Worm (Caenorhabditis elegans) whole organism, late embryonic: ENCODE data around the gene Y37H2C.4.
"Not testable (repeated sequence)": the region's sequence is repeated elsewhere in the genome, so short reads cannot be mapped to it uniquely, and the experiment has no call there.

Experiments used
- C38D4.7 ChIP-seq: fragments of 200-800 bp; sonication (Bioruptor generic); optimal IDR thresholded peaks from 2 replicates; lab custom pipeline; 2018; ENCODE audit warnings: mild to moderate bottlenecking, missing genetic modification characterization, moderate library complexity, missing compliant biosample characterization
- F13H6.1 ChIP-seq: sonication (generic microtip); optimal IDR thresholded peaks from 2 replicates; lab custom pipeline; 2016; ENCODE audit warnings: missing genetic modification characterization, missing compliant biosample characterization
- K02D7.2 ChIP-seq: sonication (generic microtip); optimal IDR thresholded peaks from 2 replicates; lab custom pipeline; 2017; ENCODE audit warnings: mild to moderate bottlenecking, missing genetic modification characterization, missing compliant biosample characterization
- K09A11.1 ChIP-seq: sonication (generic microtip); optimal IDR thresholded peaks from 2 replicates; lab custom pipeline; 2017; ENCODE audit warnings: antibody characterized with exemption, mild to moderate bottlenecking, missing genetic modification characterization, missing compliant biosample characterization; ENCODE audit not compliant: insufficient read depth
- T23F11.4 ChIP-seq: fragments of 200-800 bp; sonication (Bioruptor generic); optimal IDR thresholded peaks from 2 replicates; lab custom pipeline; 2018; ENCODE audit warnings: mild to moderate bottlenecking, missing genetic modification characterization, missing compliant biosample characterization
- Y22D7AL.16 ChIP-seq: sonication (generic microtip); optimal IDR thresholded peaks from 2 replicates; lab custom pipeline; 2016; ENCODE audit warnings: missing genetic modification characterization, missing compliant biosample characterization
- ceh-18 ChIP-seq: sonication (generic microtip); optimal IDR thresholded peaks from 2 replicates; lab custom pipeline; 2016; ENCODE audit warnings: missing genetic modification characterization, missing compliant biosample characterization
- ceh-19 ChIP-seq: fragments of 200-800 bp; sonication (Bioruptor generic); optimal IDR thresholded peaks from 2 replicates; lab custom pipeline; 2018; ENCODE audit warnings: mild to moderate bottlenecking, missing genetic modification characterization, missing compliant biosample characterization
- ceh-34 ChIP-seq: sonication (generic microtip); optimal IDR thresholded peaks from 2 replicates; lab custom pipeline; 2016; ENCODE audit warnings: mild to moderate bottlenecking, missing genetic modification characterization, missing compliant biosample characterization
- che-1 ChIP-seq: sonication (generic microtip); optimal IDR thresholded peaks from 2 replicates; lab custom pipeline; 2016; ENCODE audit warnings: mild to moderate bottlenecking, missing genetic modification characterization, missing compliant biosample characterization
- dmd-4 ChIP-seq: sonication (generic microtip); optimal IDR thresholded peaks from 2 replicates; lab custom pipeline; 2016; ENCODE audit warnings: borderline replicate concordance, missing genetic modification characterization, missing compliant biosample characterization
- elt-2 ChIP-seq: sonication (generic microtip); optimal IDR thresholded peaks from 2 replicates; lab custom pipeline; 2016; ENCODE audit warnings: missing genetic modification reagents, missing genetic modification characterization, missing compliant biosample characterization
- fkh-6 ChIP-seq: sonication (generic microtip); optimal IDR thresholded peaks from 2 replicates; lab custom pipeline; 2016; ENCODE audit warnings: missing genetic modification characterization, missing compliant biosample characterization
- hlh-30 ChIP-seq: sonication (generic microtip); optimal IDR thresholded peaks from 2 replicates; lab custom pipeline; 2017; ENCODE audit warnings: antibody characterized with exemption, missing genetic modification characterization, missing compliant biosample characterization; ENCODE audit not compliant: insufficient read depth
- lim-6 ChIP-seq: sonication (generic microtip); optimal IDR thresholded peaks from 2 replicates; lab custom pipeline; 2016; ENCODE audit warnings: missing genetic modification characterization, missing compliant biosample characterization
- lin-11 ChIP-seq: fragments of 200-800 bp; sonication (Bioruptor generic); optimal IDR thresholded peaks from 2 replicates; lab custom pipeline; 2018; ENCODE audit warnings: mild to moderate bottlenecking, missing genetic modification characterization, missing compliant biosample characterization
- mec-3 ChIP-seq: sonication (generic microtip); optimal IDR thresholded peaks from 2 replicates; lab custom pipeline; 2016; ENCODE audit warnings: borderline replicate concordance, missing genetic modification characterization, missing compliant biosample characterization
- nhr-232 ChIP-seq: sonication (generic microtip); optimal IDR thresholded peaks from 2 replicates; lab custom pipeline; 2016; ENCODE audit warnings: missing genetic modification characterization, missing compliant biosample characterization
- pag-3 ChIP-seq: sonication (generic microtip); optimal IDR thresholded peaks from 2 replicates; lab custom pipeline; 2016; ENCODE audit warnings: missing compliant biosample characterization, missing genetic modification characterization, borderline replicate concordance
- pqm-1 ChIP-seq: sonication (generic microtip); optimal IDR thresholded peaks from 2 replicates; lab custom pipeline; 2016; ENCODE audit warnings: missing genetic modification characterization, missing compliant biosample characterization
- rnt-1 ChIP-seq: sonication (generic microtip); optimal IDR thresholded peaks from 2 replicates; lab custom pipeline; 2016; ENCODE audit warnings: missing genetic modification characterization, missing compliant biosample characterization
- sdc-2 ChIP-seq: sonication (generic microtip); optimal IDR thresholded peaks from 2 replicates; lab custom pipeline; 2016; ENCODE audit warnings: missing genotype, missing genetic modification characterization, missing compliant biosample characterization
- sox-2 ChIP-seq: fragments of 200-800 bp; sonication (Bioruptor generic); IDR thresholded peaks from 2 replicates; pipeline ENCODE4 v1.3.6; 2022; ENCODE audit warnings: missing genetic modification reagents, missing genetic modification characterization, missing compliant biosample characterization
- sox-4 ChIP-seq: sonication (generic microtip); optimal IDR thresholded peaks from 2 replicates; lab custom pipeline; 2017; ENCODE audit warnings: mild to moderate bottlenecking, missing genetic modification characterization, inconsistent platforms, missing compliant biosample characterization
- tbx-2 ChIP-seq: sonication (generic microtip); optimal IDR thresholded peaks from 2 replicates; lab custom pipeline; 2016; ENCODE audit warnings: missing genetic modification characterization, missing compliant biosample characterization
- ttx-3 ChIP-seq: sonication (generic microtip); optimal IDR thresholded peaks from 2 replicates; lab custom pipeline; 2016; ENCODE audit warnings: missing genetic modification reagents, missing genetic modification characterization, missing compliant biosample characterization
- zip-5 ChIP-seq: sonication (generic microtip); optimal IDR thresholded peaks from 2 replicates; lab custom pipeline; 2016; ENCODE audit warnings: missing genetic modification characterization, missing compliant biosample characterization

Y37H2C.4 gene

ce11 chrV:18299313-18299712 lies 28.8 kb downstream of the Y37H2C.4 start:
- TF ChIP-seq F13H6.1 (tag; lab: Kevin White, UChicago) (no peak), lim-6 (tag; lab: Kevin White, UChicago) (no peak), lin-11 (tag; lab: Kevin White, UChicago) (no peak), hlh-30 (tag; lab: Kevin White, UChicago) (no peak), K09A11.1 (tag; lab: Kevin White, UChicago) (no peak), elt-2 (tag; lab: Kevin White, UChicago) (no peak), nhr-232 (no peak), Y22D7AL.16 (tag; lab: Kevin White, UChicago) (no peak), mec-3 (tag; lab: Kevin White, UChicago) (no peak), T23F11.4 (GFP tag; lab: Kevin White, UChicago) (no peak), C38D4.7 (no peak), dmd-4 (tag; lab: Kevin White, UChicago) (no peak)

- not testable (repeated sequence) for TF ChIP-seq zip-5, hlh-30, tbx-2 (tag; lab: Kevin White, UChicago)
Measured at ce11 chrV:18302414-18302813, 31.9 kb downstream of the Y37H2C.4 start, which contains the start of gene Y51A2A.6. Gene Y51A2A.6 (plus strand): TSS chrV:18302714.

ce11 chrV:18318312-18318711 lies 47.8 kb downstream of the Y37H2C.4 start, which contains the start of gene fbxb-119:
Gene fbxb-119 (plus strand): TSS chrV:18318612.
- no peak for TF ChIP-seq pag-3 (tag; lab: Kevin White, UChicago)
- TF ChIP-seq che-1 (tag; lab: Kevin White, UChicago), result no peak
- TF ChIP-seq ceh-18 (tag; lab: Kevin White, UChicago), result no peak
- no peak for TF ChIP-seq elt-2 (tag; lab: Kevin White, UChicago)
- no peak for TF ChIP-seq pqm-1 (tag; lab: Kevin White, UChicago)
- no peak for TF ChIP-seq sox-2
- TF ChIP-seq hlh-30 (tag; lab: Kevin White, UChicago), result no peak
- TF ChIP-seq sox-4 (tag; lab: Kevin White, UChicago), result no peak
- TF ChIP-seq zip-5 (tag; lab: Kevin White, UChicago), result no peak
- no peak for TF ChIP-seq C38D4.7
- TF ChIP-seq ceh-34 (tag; lab: Kevin White, UChicago), result no peak
- no peak for TF ChIP-seq ceh-19 (GFP tag; lab: Kevin White, UChicago)
- no peak for TF ChIP-seq fkh-6 (tag; lab: Kevin White, UChicago)
- TF ChIP-seq K02D7.2, result no peak
- TF ChIP-seq nhr-232, result no peak
- TF ChIP-seq rnt-1 (tag; lab: Kevin White, UChicago), result no peak
- no peak for TF ChIP-seq sdc-2 (tag; lab: Kevin White, UChicago)
- TF ChIP-seq Y22D7AL.16 (tag; lab: Kevin White, UChicago), result no peak
- TF ChIP-seq ttx-3, result no peak
- TF ChIP-seq, all 69 proteins: peak for 0
